Worm (Caenorhabditis elegans) whole organism, early embryonic: ENCODE measurements around the gene npr-25.

Experiments
- B0310.2 ChIP-seq: sonication (generic microtip); optimal IDR thresholded peaks from 2 replicates; lab custom pipeline; 2016; ENCODE audit warnings: mild to moderate bottlenecking, missing genetic modification characterization, missing compliant biosample characterization
- F13C5.2 ChIP-seq: sonication (generic microtip); optimal IDR thresholded peaks from 2 replicates; lab custom pipeline; 2017; ENCODE audit warnings: mild to moderate bottlenecking, missing genetic modification characterization, inconsistent platforms, missing compliant biosample characterization
- ama-1 ChIP-seq: fragments of 150-350 bp; optimal IDR thresholded peaks from 2 replicates; lab custom pipeline; 2014
- ceh-13 ChIP-seq: fragments of 200-800 bp; sonication (Bioruptor generic); optimal IDR thresholded peaks from 2 replicates; lab custom pipeline; 2018; ENCODE audit warnings: mild to moderate bottlenecking, missing genetic modification characterization, missing compliant biosample characterization
- tbx-11 ChIP-seq: fragments of 200-800 bp; sonication (Bioruptor generic); IDR thresholded peaks from 2 replicates; pipeline ENCODE4 v1.3.6; 2022; ENCODE audit warnings: missing genetic modification characterization, missing compliant biosample characterization

DNA sequence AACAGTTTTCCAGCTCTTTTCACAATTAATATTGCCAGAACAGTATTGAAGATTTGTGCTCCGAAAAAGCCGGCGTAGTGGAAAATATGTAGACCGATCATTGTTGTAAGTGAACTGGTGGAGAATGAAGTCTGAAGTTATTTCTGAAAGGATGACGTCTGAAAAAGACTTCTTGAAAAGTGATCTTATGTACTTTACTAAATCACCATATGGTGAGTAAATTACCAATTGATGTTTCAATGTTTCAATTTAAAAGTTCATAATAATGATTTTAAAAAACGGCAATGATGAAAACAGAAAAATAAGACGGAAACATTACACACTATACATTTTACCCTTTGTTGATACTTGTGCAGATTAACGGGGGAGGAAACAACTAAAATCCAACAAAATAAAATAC is 29.1 kb downstream of the npr-25 start, which contains the start of gene str-141:
- TF ChIP-seq tbx-11 (GFP tag; lab: Robert Waterston, UW) = no peak
- no peak for TF ChIP-seq F13C5.2 (tag; lab: Kevin White, UChicago)
- TF ChIP-seq B0310.2 (tag; lab: Kevin White, UChicago) = no peak
- no peak for TF ChIP-seq ama-1 (lab: Kevin White, UChicago)
- TF ChIP-seq ceh-13 (GFP tag; lab: Kevin White, UChicago) = no peak
